Worm (Caenorhabditis elegans) whole organism, L4 larva: Measurements from ENCODE around the gene irk-2.

Experiments
- ZK337.2 ChIP-seq: fragments of 200-800 bp; sonication (Bioruptor generic); IDR thresholded peaks from 2 replicates; pipeline ENCODE4 v1.3.6; 2022; ENCODE audit warnings: missing genetic modification reagents, missing genetic modification characterization, missing compliant biosample characterization
- ceh-32 ChIP-seq: sonication (generic microtip); optimal IDR thresholded peaks from 2 replicates; lab custom pipeline; 2016; ENCODE audit warnings: mild to moderate bottlenecking, missing genetic modification characterization, missing compliant biosample characterization; ENCODE audit not compliant: poor library complexity
- ceh-62 ChIP-seq: sonication (generic microtip); optimal IDR thresholded peaks from 2 replicates; lab custom pipeline; 2017; ENCODE audit warnings: missing biosample characterization, missing genetic modification characterization
- lin-15B ChIP-seq: fragments of 150-350 bp; sonication (generic microtip); optimal IDR thresholded peaks from 3 replicates; lab custom pipeline; 2014; ENCODE audit warnings: missing biosample characterization, missing genetic modification characterization
- mdt-29 ChIP-seq: fragments of 200-800 bp; sonication (Bioruptor generic); IDR thresholded peaks from 2 replicates; pipeline ENCODE4 v1.3.6; 2022; ENCODE audit warnings: missing genetic modification reagents, missing genetic modification characterization, missing compliant biosample characterization
- skn-1 ChIP-seq: fragments of 150-350 bp; optimal IDR thresholded peaks from 2 replicates; lab custom pipeline; 2014; ENCODE audit warnings: missing biosample characterization, missing genetic modification characterization
- tra-1 ChIP-seq: fragments of 200-800 bp; sonication (Bioruptor generic); IDR thresholded peaks from 2 replicates; pipeline ENCODE4 v1.3.6; 2022; ENCODE audit warnings: missing genetic modification reagents, missing genetic modification characterization, missing compliant biosample characterization
- unc-130 ChIP-seq: sonication (generic microtip); optimal IDR thresholded peaks from 2 replicates; lab custom pipeline; 2016; ENCODE audit warnings: missing genetic modification reagents, missing genetic modification characterization, missing compliant biosample characterization
- unc-62 ChIP-seq, 3 experiments: fragments of 150-350 bp in 1 of 3; sonication (generic microtip); optimal IDR thresholded peaks in 2 of 3; peaks in 1 of 3; 1 replicate in 1 of 3; 2 replicates in 2 of 3; lab custom pipeline; 2014 to 2017; ENCODE audit warnings: missing biosample characterization in 3 of 3, missing genetic modification characterization in 3 of 3, missing genetic modification reagents in 3 of 3, missing genotype in 1 of 3

ce11 chrX:666125-666524 lies 48.2 kb downstream of the irk-2 start, which contains the start of gene T19D7.5:
- TF ChIP-seq ZK337.2 (GFP tag; lab: Robert Waterston, UW) (no peak), tra-1 (GFP tag; lab: Robert Waterston, UW) (no peak), unc-62 (GFP tag; optimal IDR thresholded peaks at IDR 0.05 in 1 of 2; lab: Kevin White, UChicago) (no peak), unc-62 (tag; optimal IDR thresholded peaks at IDR 0.05; lab: Kevin White, UChicago) (no peak), lin-15B (tag; lab: Kevin White, UChicago) (no peak), unc-130 (GFP tag; lab: Kevin White, UChicago) (no peak), ceh-62 (tag; lab: Kevin White, UChicago) (no peak), skn-1 (no peak), mdt-29 (no peak), ceh-32 (tag; lab: Kevin White, UChicago) (no peak)
